Worm (Caenorhabditis elegans): ENCODE measurements around the gene dmd-7.

The dmd-7 gene

ce11 chrV:6213845-6214244 lies 32.9 kb upstream of the dmd-7 start (continued):
- TF ChIP-seq pha-4 (GFP tag; IDR thresholded peaks at IDR 0.05) (no peak), pha-4 (tag; optimal IDR thresholded peaks at IDR 0.05) (peak; percentile 86), skn-1 (tag; optimal IDR thresholded peaks at IDR 0.05) (no peak), nhr-6 (tag; optimal IDR thresholded peaks at IDR 0.05) (peak; percentile 80), dmd-8 (GFP tag; IDR thresholded peaks at IDR 0.05) (no peak), spr-3 (GFP tag; optimal IDR thresholded peaks at IDR 0.05) (no peak), hlh-11 (tag; optimal IDR thresholded peaks at IDR 0.05) (peak; percentile 80), jun-1 (tag; optimal IDR thresholded peaks at IDR 0.05) (peak; percentile 78), nhr-11 (tag; optimal IDR thresholded peaks at IDR 0.05) (peak; percentile 13), hlh-30 (tag; optimal IDR thresholded peaks at IDR 0.05; ENCODE audit: insufficient read depth) (peak; percentile 94), snpc-4 (tag; optimal IDR thresholded peaks at IDR 0.05) (no peak), nhr-77 (tag; optimal IDR thresholded peaks at IDR 0.05) (peak; percentile 54), ces-1 (GFP tag; optimal IDR thresholded peaks at IDR 0.05) (no peak), mxl-2 (GFP tag; conservative IDR thresholded peaks at IDR 0.05) (no peak), unc-62 (GFP tag; optimal IDR thresholded peaks at IDR 0.05 in 1 of 2) (peak in 1 of 2 experiments; percentile 100), unc-62 (tag; optimal IDR thresholded peaks at IDR 0.05) (no peak), daf-12 (tag; optimal IDR thresholded peaks at IDR 0.05) (no peak), nhr-111 (GFP tag; optimal IDR thresholded peaks at IDR 0.05) (no peak), zip-2 (tag; optimal IDR thresholded peaks at IDR 0.05) (no peak), dve-1 (tag; optimal IDR thresholded peaks at IDR 0.05; ENCODE audit: insufficient read depth) (peak; percentile 76)

DNA sequence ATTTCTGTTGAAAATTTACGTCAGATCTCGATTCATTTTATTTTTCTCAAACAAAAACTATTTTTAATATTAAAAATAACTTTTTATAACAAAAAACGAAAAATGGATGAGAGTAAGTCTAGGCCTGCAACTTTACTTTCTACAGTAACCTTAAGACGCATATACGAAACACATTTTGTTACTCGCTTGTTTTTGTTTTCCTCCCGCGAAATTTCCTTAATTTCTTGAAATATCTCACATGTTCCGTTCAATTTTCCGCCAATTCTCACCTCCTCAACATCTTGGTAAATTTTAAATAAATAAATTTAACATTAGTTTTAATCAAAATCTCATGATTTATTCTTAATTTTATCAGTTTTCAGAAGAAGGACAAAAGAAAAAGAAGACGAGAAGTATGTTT lies 32.3 kb upstream of the dmd-7 start:
- TF ChIP-seq dve-1 (tag; optimal IDR thresholded peaks at IDR 0.05; ENCODE audit: insufficient read depth) (no peak), unc-130 (GFP tag; optimal IDR thresholded peaks at IDR 0.05) (peak; percentile 51), Y48G9A.11 (GFP tag; IDR thresholded peaks at IDR 0.05) (peak; percentile 21; the same call in 1 of the 2 replicates)

ce11 chrV:6217142-6217541 lies 29.6 kb upstream of the dmd-7 start:
- no peak for TF ChIP-seq ZK546.5 (tag; optimal IDR thresholded peaks at IDR 0.05)
- TF ChIP-seq dmd-6 (GFP tag; IDR thresholded peaks at IDR 0.05) = no peak
- TF ChIP-seq zip-2 (tag; optimal IDR thresholded peaks at IDR 0.05) = no peak
- TF ChIP-seq nhr-28 (tag; optimal IDR thresholded peaks at IDR 0.05) = no peak
- TF ChIP-seq nhr-77 (tag; optimal IDR thresholded peaks at IDR 0.05) = no peak
- no peak for TF ChIP-seq F26F4.8 (GFP tag; conservative IDR thresholded peaks at IDR 0.05)
- no peak for TF ChIP-seq lin-29 (GFP tag; IDR thresholded peaks at IDR 0.05)
- no peak for TF ChIP-seq hmg-1.1 (GFP tag; IDR thresholded peaks at IDR 0.05)
- no peak for TF ChIP-seq aly-2 (tag; optimal IDR thresholded peaks at IDR 0.05)
- TF ChIP-seq hlh-30 (tag; optimal IDR thresholded peaks at IDR 0.05; ENCODE audit: insufficient read depth) = no peak
- TF ChIP-seq ceh-44 (GFP tag; IDR thresholded peaks at IDR 0.05) = no peak
- TF ChIP-seq rbr-2 (tag; optimal IDR thresholded peaks at IDR 0.05) = no peak
- TF ChIP-seq lim-7 (GFP tag; IDR thresholded peaks at IDR 0.05) = no peak
- TF ChIP-seq jun-1 (tag; optimal IDR thresholded peaks at IDR 0.05) = no peak
- TF ChIP-seq tra-1 (GFP tag; IDR thresholded peaks at IDR 0.05) = no peak
- no peak for TF ChIP-seq snpc-4 (tag; optimal IDR thresholded peaks at IDR 0.05)
- no peak for TF ChIP-seq saeg-2 (GFP tag; IDR thresholded peaks at IDR 0.05)
- no peak for TF ChIP-seq Y75B8A.6 (GFP tag; IDR thresholded peaks at IDR 0.05)
- no peak for TF ChIP-seq nhr-6 (tag; optimal IDR thresholded peaks at IDR 0.05)
- no peak for TF ChIP-seq Y105C5A.15 (GFP tag; IDR thresholded peaks at IDR 0.05)

- TF ChIP-seq fos-1 (tag; optimal IDR thresholded peaks at IDR 0.05) = no peak
- no peak for TF ChIP-seq lir-3 (tag; optimal IDR thresholded peaks at IDR 0.05)
- no peak for TF ChIP-seq skn-1 (tag; optimal IDR thresholded peaks at IDR 0.05)
- TF ChIP-seq rbr-2 (tag; optimal IDR thresholded peaks at IDR 0.05) = no peak
- no peak for TF ChIP-seq nhr-28 (tag; optimal IDR thresholded peaks at IDR 0.05)
- no peak for TF ChIP-seq daf-8 (GFP tag; IDR thresholded peaks at IDR 0.05)
- TF ChIP-seq nhr-6 (tag; optimal IDR thresholded peaks at IDR 0.05) = no peak
- no peak for TF ChIP-seq ces-1 (GFP tag; optimal IDR thresholded peaks at IDR 0.05)
- TF ChIP-seq spr-3 (GFP tag; optimal IDR thresholded peaks at IDR 0.05) = no peak
- no peak for TF ChIP-seq snpc-1.2 (GFP tag; IDR thresholded peaks at IDR 0.05)
- TF ChIP-seq zip-2 (tag; optimal IDR thresholded peaks at IDR 0.05) = no peak
- no peak for TF ChIP-seq F26F4.8 (GFP tag; conservative IDR thresholded peaks at IDR 0.05)
- TF ChIP-seq R02D3.7 (tag; optimal IDR thresholded peaks at IDR 0.05) = no peak
- TF ChIP-seq snpc-4 (tag; optimal IDR thresholded peaks at IDR 0.05) = no peak
Measured at ce11 chrV:6217834-6218233, 28.9 kb upstream of the dmd-7 start, which contains the start of gene str-206. TSS of gene str-206 (plus strand) at chrV:6218134.
